Worm (Caenorhabditis elegans): ENCODE results near the gene mltn-12.

DNA sequence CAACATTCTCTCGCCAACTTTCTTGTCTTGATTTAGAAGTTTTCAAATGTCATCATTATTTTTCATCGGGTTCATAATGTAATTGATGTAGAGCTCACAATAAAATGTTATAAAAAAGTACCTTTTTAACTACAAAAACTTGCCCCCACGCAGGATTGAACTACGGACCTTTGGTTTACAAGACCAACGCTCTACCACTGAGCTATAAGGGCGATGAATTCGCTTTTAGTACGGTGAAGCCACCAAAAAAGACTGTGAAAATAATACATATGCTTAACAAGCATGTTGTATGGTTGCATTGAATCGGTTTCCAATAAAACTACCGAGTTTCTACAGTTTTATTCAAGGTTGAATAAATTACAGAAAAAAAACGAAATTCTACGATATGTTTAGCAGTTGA is 7.8 kb downstream of the mltn-12 start:
- TF ChIP-seq dao-5 (tag; optimal IDR thresholded peaks at IDR 0.05) (no peak), W03F9.2 (tag; optimal IDR thresholded peaks at IDR 0.05) (no peak)
